Fruit fly (Drosophila melanogaster): ENCODE results near the gene sordd1.
A peak's percentile ranks its signal among the peaks of the same experiment; 100 is the strongest.

sordd1 gene

dm6 chrX:15762723-15763122 is 33.1 kb downstream of the sordd1 start, which contains the start of gene Polr3A:
Polr3A (plus strand) TSS chrX:15762956.
- TF ChIP-seq Pif1A (GFP tag; optimal IDR thresholded peaks at IDR 0.05) (no peak), fd96Ca (GFP tag; IDR thresholded peaks at IDR 0.05) (no peak)

dm6 chrX:15761298-15761640 is 34.6 kb downstream of the sordd1 start:
- TF ChIP-seq CG32121 (GFP tag; IDR thresholded peaks at IDR 0.05): no peak
- no peak for TF ChIP-seq CG14655 (GFP tag; optimal IDR thresholded peaks at IDR 0.05)
- no peak for TF ChIP-seq gl (tag; optimal IDR thresholded peaks at IDR 0.05)
- TF ChIP-seq Ets98B (GFP tag; IDR thresholded peaks at IDR 0.05): no peak
- no peak for TF ChIP-seq Pif1B (GFP tag; optimal IDR thresholded peaks at IDR 0.05)
- TF ChIP-seq CG10348 (GFP tag; IDR thresholded peaks at IDR 0.05): no peak
- no peak for TF ChIP-seq Snoo (tag; optimal IDR thresholded peaks at IDR 0.05)
- TF ChIP-seq CG8159 (tag; optimal IDR thresholded peaks at IDR 0.05): no peak
- TF ChIP-seq CG17806 (tag; optimal IDR thresholded peaks at IDR 0.05): no peak
- TF ChIP-seq CG34367 (tag; optimal IDR thresholded peaks at IDR 0.05): no peak
- no peak for TF ChIP-seq D1 (tag; optimal IDR thresholded peaks at IDR 0.05)
- TF ChIP-seq EcR (GFP tag; optimal IDR thresholded peaks at IDR 0.05): no peak
- no peak for TF ChIP-seq CG12605 (GFP tag; IDR thresholded peaks at IDR 0.05)
- TF ChIP-seq CG4496 (GFP tag; IDR thresholded peaks at IDR 0.05): no peak
- TF ChIP-seq CG15710 (tag; optimal IDR thresholded peaks at IDR 0.05): no peak
- no peak for TF ChIP-seq rn (GFP tag; IDR thresholded peaks at IDR 0.05)
- no peak for TF ChIP-seq CG13204 (GFP tag; optimal IDR thresholded peaks at IDR 0.05)
- no peak for TF ChIP-seq Pif1A (GFP tag; optimal IDR thresholded peaks at IDR 0.05)
- no peak for TF ChIP-seq CG8301 (tag; optimal IDR thresholded peaks at IDR 0.05)

- no peak for TF ChIP-seq Pif1B (GFP tag; optimal IDR thresholded peaks at IDR 0.05)
- no peak for TF ChIP-seq CG17806 (tag; optimal IDR thresholded peaks at IDR 0.05)
- TF ChIP-seq CG9948 (tag; optimal IDR thresholded peaks at IDR 0.05): no peak
- no peak for TF ChIP-seq D1 (tag; optimal IDR thresholded peaks at IDR 0.05)
- no peak for TF ChIP-seq CG13204 (GFP tag; optimal IDR thresholded peaks at IDR 0.05)
- no peak for TF ChIP-seq gl (tag; optimal IDR thresholded peaks at IDR 0.05)
Observed at dm6 chrX:15760447-15761297, 35.2 kb downstream of the sordd1 start, which contains the start of the genes Graf and mRpL3. Graf (minus strand) TSS chrX:15760733. mRpL3 (plus strand) TSS chrX:15761248.

DNA sequence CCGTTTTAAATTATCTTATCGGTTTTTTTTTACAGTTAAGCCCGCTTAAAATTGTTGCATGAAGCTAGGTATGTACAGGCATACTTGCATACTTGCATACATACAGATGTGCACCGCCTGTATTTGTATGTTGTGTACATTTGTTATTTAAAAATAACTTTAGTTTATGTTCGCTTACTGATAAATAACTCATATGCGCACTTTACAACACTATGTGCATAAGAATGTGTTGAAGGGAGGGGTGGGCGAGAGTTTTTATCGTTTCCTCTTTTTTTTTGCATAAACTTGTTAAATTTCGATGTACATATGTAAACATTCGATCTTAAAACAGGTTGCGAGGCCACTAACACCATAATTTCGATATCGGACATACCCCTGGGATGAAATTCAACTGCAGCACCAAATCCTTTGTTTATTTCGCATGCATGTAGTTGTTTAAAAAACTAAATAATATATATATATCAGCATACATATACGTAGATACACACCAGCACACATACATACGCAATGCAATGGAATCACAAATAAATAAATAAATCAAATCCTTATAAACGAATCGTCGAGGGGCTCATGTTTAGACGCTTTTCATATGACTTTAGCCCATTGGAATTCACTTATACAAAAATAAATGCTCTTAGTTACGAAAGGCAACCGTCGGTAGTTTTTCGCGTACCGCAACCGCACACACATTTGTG is 35.9 kb downstream of the sordd1 start:
- TF ChIP-seq Snoo (tag; optimal IDR thresholded peaks at IDR 0.05) (no peak), EcR (GFP tag; optimal IDR thresholded peaks at IDR 0.05) (peak; percentile 11)

DNA sequence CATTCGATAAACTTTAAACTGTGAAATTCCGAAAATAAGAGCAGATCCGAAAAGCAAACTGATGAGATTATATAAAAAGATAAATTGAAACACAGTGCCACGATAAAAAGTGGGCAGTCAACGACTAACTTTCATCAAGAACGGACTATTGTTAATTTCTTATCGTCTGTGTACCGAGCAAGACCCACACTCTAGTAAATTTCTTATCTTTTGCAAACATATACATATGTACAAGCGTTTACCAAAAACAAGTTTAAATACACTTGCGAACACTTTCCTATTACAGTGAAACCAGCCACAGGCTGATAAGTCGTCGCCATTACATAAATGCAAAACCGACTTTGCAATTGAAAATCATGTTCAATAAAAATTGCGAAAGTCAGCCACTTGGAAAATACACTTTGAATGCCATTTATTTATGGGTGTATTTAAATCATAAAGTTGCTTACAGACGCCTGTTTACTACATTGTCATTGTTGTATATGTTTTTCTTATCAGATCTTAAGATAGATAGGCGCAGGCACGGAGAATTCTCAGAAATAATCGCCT is 37.1 kb downstream of the sordd1 start:
- TF ChIP-seq CG12605 (GFP tag; IDR thresholded peaks at IDR 0.05) (no peak), fd96Ca (GFP tag; IDR thresholded peaks at IDR 0.05) (no peak), CG8159 (tag; optimal IDR thresholded peaks at IDR 0.05) (no peak), CG32121 (GFP tag; IDR thresholded peaks at IDR 0.05) (no peak), CG14655 (GFP tag; optimal IDR thresholded peaks at IDR 0.05) (no peak), CG10348 (GFP tag; IDR thresholded peaks at IDR 0.05) (no peak), CG4496 (GFP tag; IDR thresholded peaks at IDR 0.05) (no peak), Pif1A (GFP tag; optimal IDR thresholded peaks at IDR 0.05) (no peak), D1 (tag; optimal IDR thresholded peaks at IDR 0.05) (no peak), CG17806 (tag; optimal IDR thresholded peaks at IDR 0.05) (no peak)

dm6 chrX:15756018-15756417 is 39.8 kb downstream of the sordd1 start, which contains the start of gene CG8260:
CG8260 (plus strand) TSS chrX:15756318.
- TF ChIP-seq CG34367 (tag; optimal IDR thresholded peaks at IDR 0.05) (no peak), CG17806 (tag; optimal IDR thresholded peaks at IDR 0.05) (no peak), fd96Ca (GFP tag; IDR thresholded peaks at IDR 0.05) (no peak), CG8301 (tag; optimal IDR thresholded peaks at IDR 0.05) (no peak), gl (tag; optimal IDR thresholded peaks at IDR 0.05) (no peak), Pif1A (GFP tag; optimal IDR thresholded peaks at IDR 0.05) (no peak)

DNA sequence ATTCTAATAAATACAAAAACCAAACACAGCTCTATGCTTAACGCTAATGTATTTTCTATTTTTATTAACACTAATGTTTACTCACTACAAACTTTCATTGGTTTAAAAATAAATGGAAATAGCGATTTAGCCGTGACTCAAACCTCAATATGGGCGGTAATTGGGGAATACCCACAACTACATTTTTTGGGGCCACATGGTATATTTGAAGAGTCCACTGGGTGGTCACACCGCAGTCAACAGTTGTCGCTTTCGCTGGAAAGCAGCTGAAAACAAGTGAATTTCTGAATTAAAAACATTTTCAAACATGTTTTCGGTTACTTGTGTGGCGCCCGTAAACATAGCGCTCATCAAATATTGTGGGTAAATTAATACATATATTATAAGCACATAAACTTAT is 46.9 kb downstream of the sordd1 start, which contains the start of gene Mvd:
TSS of gene Mvd (plus strand) at position 222 of the 400 bp plus-strand sequence.
- TF ChIP-seq CG8159 (tag; optimal IDR thresholded peaks at IDR 0.05): no peak
- no peak for TF ChIP-seq Ets98B (GFP tag; IDR thresholded peaks at IDR 0.05)
- TF ChIP-seq EcR (GFP tag; optimal IDR thresholded peaks at IDR 0.05): no peak
- no peak for TF ChIP-seq CG14655 (GFP tag; optimal IDR thresholded peaks at IDR 0.05)
- TF ChIP-seq CG15710 (tag; optimal IDR thresholded peaks at IDR 0.05): no peak
- no peak for TF ChIP-seq CG34367 (tag; optimal IDR thresholded peaks at IDR 0.05)
- TF ChIP-seq rn (GFP tag; IDR thresholded peaks at IDR 0.05): no peak
- no peak for TF ChIP-seq CG17806 (tag; optimal IDR thresholded peaks at IDR 0.05)
- no peak for TF ChIP-seq CG9948 (tag; optimal IDR thresholded peaks at IDR 0.05)
- no peak for TF ChIP-seq Snoo (tag; optimal IDR thresholded peaks at IDR 0.05)
- TF ChIP-seq gl (tag; optimal IDR thresholded peaks at IDR 0.05): no peak
- no peak for TF ChIP-seq CG8301 (tag; optimal IDR thresholded peaks at IDR 0.05)

Data from whole organism, pupa.